Worm (Caenorhabditis elegans) whole organism, early embryonic: ENCODE data around the gene cyp-13A7.

ENCODE experiments used
- ama-1 ChIP-seq: fragments of 150-350 bp; optimal IDR thresholded peaks from 2 replicates; lab custom pipeline; 2014
- flt-1 ChIP-seq: fragments of 200-800 bp; sonication (Bioruptor generic); IDR thresholded peaks from 2 replicates; pipeline ENCODE4 v1.3.6; 2022; ENCODE audit warnings: missing genetic modification characterization, missing compliant biosample characterization
- hmg-4 ChIP-seq: fragments of 200-800 bp; sonication (Bioruptor generic); optimal IDR thresholded peaks from 2 replicates; lab custom pipeline; 2018; ENCODE audit warnings: mild to moderate bottlenecking, missing genetic modification characterization, missing compliant biosample characterization
- hnd-1 ChIP-seq: sonication (generic microtip); optimal IDR thresholded peaks from 2 replicates; lab custom pipeline; 2016; ENCODE audit warnings: missing genetic modification characterization, missing compliant biosample characterization
- tbx-37 ChIP-seq: fragments of 200-800 bp; sonication (Bioruptor generic); conservative IDR thresholded peaks from 2 replicates; pipeline ENCODE4 v1.3.6; 2022; ENCODE audit warnings: missing genetic modification reagents, missing genetic modification characterization, missing compliant biosample characterization

DNA sequence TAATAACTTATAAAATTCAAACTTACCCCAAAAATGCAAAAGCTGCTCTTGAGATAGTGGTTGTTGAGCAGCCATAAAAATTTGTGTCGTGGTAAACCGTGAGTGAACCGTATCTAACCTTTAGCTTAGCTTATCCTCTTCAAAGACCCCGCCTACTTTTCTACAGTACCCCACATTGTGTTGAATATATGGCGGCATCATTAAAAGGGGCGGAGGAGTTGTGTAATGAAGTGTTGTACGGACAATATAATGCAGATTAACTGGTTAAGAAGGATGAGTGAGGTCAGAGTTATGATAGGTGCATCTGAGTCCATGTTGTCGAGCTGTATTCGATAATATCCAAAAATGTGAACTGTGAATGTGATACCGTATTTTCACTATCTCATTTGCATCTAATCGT is 24.4 kb downstream of the cyp-13A7 start, which contains the start of gene eyg-1:
- TF ChIP-seq tbx-37 (GFP tag; lab: Robert Waterston, UW) (no peak), hmg-4 (GFP tag; lab: Kevin White, UChicago) (no peak), flt-1 (GFP tag; lab: Robert Waterston, UW) (no peak), ama-1 (lab: Kevin White, UChicago) (no peak), hnd-1 (no peak)
